Worm (Caenorhabditis elegans) whole organism, late embryonic: ENCODE data around the gene T16G1.6.

Source experiments
- ama-1 ChIP-seq: fragments of 150-350 bp; optimal IDR thresholded peaks from 2 replicates; lab custom pipeline; 2014
- ceh-22 ChIP-seq: sonication (generic microtip); optimal IDR thresholded peaks from 2 replicates; lab custom pipeline; 2017; ENCODE audit warnings: missing biosample characterization, missing genetic modification characterization
- ceh-34 ChIP-seq: sonication (generic microtip); optimal IDR thresholded peaks from 2 replicates; lab custom pipeline; 2016; ENCODE audit warnings: mild to moderate bottlenecking, missing genetic modification characterization, missing compliant biosample characterization
- ceh-9 ChIP-seq: sonication (generic microtip); optimal IDR thresholded peaks from 2 replicates; lab custom pipeline; 2016; ENCODE audit warnings: mild to moderate bottlenecking, missing genetic modification characterization, inconsistent platforms, missing compliant biosample characterization
- elt-2 ChIP-seq: sonication (generic microtip); optimal IDR thresholded peaks from 2 replicates; lab custom pipeline; 2016; ENCODE audit warnings: missing genetic modification reagents, missing genetic modification characterization, missing compliant biosample characterization
- fkh-6 ChIP-seq: sonication (generic microtip); optimal IDR thresholded peaks from 2 replicates; lab custom pipeline; 2016; ENCODE audit warnings: missing genetic modification characterization, missing compliant biosample characterization
- hlh-15 ChIP-seq: sonication (generic microtip); optimal IDR thresholded peaks from 2 replicates; lab custom pipeline; 2016; ENCODE audit warnings: missing genetic modification characterization, missing compliant biosample characterization
- odd-2 ChIP-seq: sonication (generic microtip); optimal IDR thresholded peaks from 2 replicates; lab custom pipeline; 2017; ENCODE audit warnings: antibody characterized with exemption, mild to moderate bottlenecking, missing genetic modification characterization, missing compliant biosample characterization
- pha-2 ChIP-seq: sonication (generic microtip); optimal IDR thresholded peaks from 2 replicates; lab custom pipeline; 2017; ENCODE audit warnings: mild to moderate bottlenecking, missing genetic modification characterization, missing compliant biosample characterization
- pha-4 ChIP-seq: fragments of 150-350 bp; optimal IDR thresholded peaks from 2 replicates; lab custom pipeline; 2018; ENCODE audit warnings: missing biosample characterization, missing genetic modification reagents, missing genetic modification characterization
- unc-55 ChIP-seq: sonication (generic microtip); optimal IDR thresholded peaks from 2 replicates; lab custom pipeline; 2017; ENCODE audit warnings: missing biosample characterization, missing genetic modification reagents, missing genetic modification characterization
- ztf-16 ChIP-seq: sonication (generic microtip); optimal IDR thresholded peaks from 2 replicates; lab custom pipeline; 2017; ENCODE audit warnings: missing genetic modification characterization, missing compliant biosample characterization

DNA sequence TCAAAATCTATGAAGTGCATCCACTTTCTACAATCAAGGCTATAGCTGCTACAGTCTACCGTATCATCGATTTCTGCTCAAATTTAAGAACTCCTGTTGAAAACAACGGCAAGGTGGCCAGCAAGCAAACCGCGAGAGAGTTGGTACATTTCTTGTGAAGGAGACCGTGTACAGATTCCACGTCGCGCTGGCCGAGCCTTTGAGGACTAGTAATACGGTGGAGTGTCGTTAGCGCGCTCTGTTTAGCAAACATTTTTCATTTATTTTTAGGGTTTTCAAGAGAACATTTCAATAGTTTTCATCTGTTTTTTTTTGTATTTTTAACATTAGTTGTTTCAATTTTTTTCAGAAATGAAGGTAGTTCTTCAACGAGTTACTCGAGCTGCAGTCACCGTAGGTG, 15.3 kb upstream of the T16G1.6 start, which contains the start of gene pqn-68:
- no peak for TF ChIP-seq ama-1 (lab: Kevin White, UChicago)
- TF ChIP-seq fkh-6 (tag; lab: Kevin White, UChicago): no peak
- TF ChIP-seq ceh-22 (tag; lab: Kevin White, UChicago): no peak
- no peak for TF ChIP-seq ceh-9 (tag; lab: Kevin White, UChicago)
- no peak for TF ChIP-seq elt-2 (tag; lab: Kevin White, UChicago)
- TF ChIP-seq unc-55: no peak
- no peak for TF ChIP-seq pha-2
- TF ChIP-seq hlh-15 (tag; lab: Kevin White, UChicago): no peak
- TF ChIP-seq odd-2 (tag; lab: Kevin White, UChicago): no peak
- no peak for TF ChIP-seq ztf-16 (tag; lab: Kevin White, UChicago)
- no peak for TF ChIP-seq ceh-34 (tag; lab: Kevin White, UChicago)
- no peak for TF ChIP-seq pha-4 (tag; lab: Kevin White, UChicago)
